Worm (Caenorhabditis elegans) whole organism, mixed stage, embryonic: ENCODE results near the gene his-60.

Experiments used
- elt-1 ChIP-seq: sonication (generic microtip); optimal IDR thresholded peaks from 2 replicates; lab custom pipeline; 2017; ENCODE audit warnings: missing genetic modification characterization, mild to moderate bottlenecking, missing compliant biosample characterization, antibody characterized with exemption, moderate library complexity, borderline replicate concordance; ENCODE audit not compliant: insufficient read depth
- lsy-2 ChIP-seq: fragments of 150-350 bp; optimal IDR thresholded peaks from 2 replicates; lab custom pipeline; 2014; ENCODE audit warnings: missing biosample characterization, missing genetic modification characterization
- mls-2 ChIP-seq: sonication (generic microtip); optimal IDR thresholded peaks from 2 replicates; lab custom pipeline; 2016; ENCODE audit warnings: mild to moderate bottlenecking, missing genetic modification characterization, moderate library complexity, missing compliant biosample characterization
- nhr-2 ChIP-seq: fragments of 150-350 bp; optimal IDR thresholded peaks from 2 replicates; lab custom pipeline; 2014; ENCODE audit warnings: missing biosample characterization, missing genetic modification characterization
- nhr-237 ChIP-seq: fragments of 150-350 bp; optimal IDR thresholded peaks from 2 replicates; lab custom pipeline; 2014; ENCODE audit warnings: missing biosample characterization, missing genetic modification characterization
- nhr-28 ChIP-seq: fragments of 150-350 bp; optimal IDR thresholded peaks from 2 replicates; lab custom pipeline; 2014; ENCODE audit warnings: missing biosample characterization, missing genetic modification characterization
- sptf-1 ChIP-seq: sonication (generic microtip); optimal IDR thresholded peaks from 2 replicates; lab custom pipeline; 2017; ENCODE audit warnings: mild to moderate bottlenecking, missing genetic modification characterization, moderate library complexity, missing compliant biosample characterization
- unc-39 ChIP-seq: fragments of 150-350 bp; optimal IDR thresholded peaks from 2 replicates; lab custom pipeline; 2014; ENCODE audit warnings: missing biosample characterization, missing genetic modification characterization
- zip-8 ChIP-seq: fragments of 150-350 bp; optimal IDR thresholded peaks from 2 replicates; lab custom pipeline; 2014; ENCODE audit warnings: missing biosample characterization, missing genetic modification characterization

DNA sequence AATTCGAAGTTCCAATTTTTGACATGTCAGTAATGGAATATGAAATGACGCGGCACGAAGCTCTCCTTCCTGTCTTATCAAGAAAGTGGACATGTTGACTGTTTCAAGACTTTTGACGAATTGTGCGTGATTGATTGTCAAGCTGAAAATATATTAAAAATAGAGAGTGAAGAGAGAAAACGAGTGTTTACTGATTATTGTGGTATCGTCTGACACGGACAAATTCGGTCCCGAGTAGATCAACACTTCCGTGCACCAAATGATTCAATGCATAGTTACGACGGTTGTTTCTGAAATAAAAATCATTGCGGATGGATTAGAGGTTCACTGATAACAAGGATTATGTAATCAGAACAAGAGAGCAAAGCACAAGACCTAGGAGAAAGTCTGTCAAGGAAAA is 20.6 kb downstream of the his-60 start:
- TF ChIP-seq zip-8 (no peak), elt-1 (tag; lab: Kevin White, UChicago) (no peak), nhr-237 (tag; lab: Kevin White, UChicago) (no peak), mls-2 (tag; lab: Kevin White, UChicago) (no peak), unc-39 (tag; lab: Kevin White, UChicago) (no peak), nhr-28 (tag; lab: Kevin White, UChicago) (no peak), sptf-1 (tag; lab: Kevin White, UChicago) (no peak), nhr-2 (no peak), lsy-2 (tag; lab: Kevin White, UChicago) (no peak)
